Worm (Caenorhabditis elegans): ENCODE results near the gene acdh-6.

The acdh-6 gene

DNA sequence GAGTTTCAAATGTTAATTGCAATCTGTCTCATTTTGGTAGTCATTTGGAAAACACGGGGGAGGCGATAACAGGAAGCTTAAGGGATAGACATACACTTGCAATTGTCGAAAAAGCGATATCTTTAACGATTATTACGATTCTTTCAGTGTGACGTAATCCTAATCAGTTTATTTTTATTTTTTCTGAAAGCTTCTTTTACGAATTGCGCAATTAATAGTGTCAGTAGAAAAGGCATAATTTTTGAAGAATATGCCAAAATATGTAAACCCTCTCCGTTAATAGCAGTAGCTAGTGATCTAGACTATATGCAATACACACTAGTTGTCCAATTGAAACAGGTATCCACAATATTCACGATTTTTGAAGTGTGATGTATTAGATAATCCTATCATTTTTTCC is 538 bp upstream of the acdh-6 start:
- TF ChIP-seq egl-18 (GFP tag; IDR thresholded peaks at IDR 0.05) (no peak), hlh-12 (tag; optimal IDR thresholded peaks at IDR 0.05) (no peak), F10E7.11 (tag; optimal IDR thresholded peaks at IDR 0.05) (no peak), nhr-120 (GFP tag; IDR thresholded peaks at IDR 0.05) (no peak), ceh-79 (tag; optimal IDR thresholded peaks at IDR 0.05) (no peak), cebp-1 (GFP tag; IDR thresholded peaks at IDR 0.05) (no peak), cebp-1 (tag; optimal IDR thresholded peaks at IDR 0.05) (no peak), B0035.1 (tag; optimal IDR thresholded peaks at IDR 0.05) (no peak), B0336.3 (GFP tag; IDR thresholded peaks at IDR 0.05) (no peak), lin-26 (GFP tag; IDR thresholded peaks at IDR 0.05) (no peak), lsl-1 (GFP tag; optimal IDR thresholded peaks at IDR 0.05) (no peak), ceh-27 (GFP tag; optimal IDR thresholded peaks at IDR 0.05) (no peak), F57A8.1 (GFP tag; optimal IDR thresholded peaks at IDR 0.05) (no peak), repo-1 (tag; optimal IDR thresholded peaks at IDR 0.05) (no peak), hmg-20 (GFP tag; IDR thresholded peaks at IDR 0.05) (no peak), lir-1 (GFP tag; conservative IDR thresholded peaks at IDR 0.05) (no peak), lin-54 (GFP tag; optimal IDR thresholded peaks at IDR 0.05) (no peak), aptf-2 (GFP tag; conservative IDR thresholded peaks at IDR 0.05) (no peak), tbx-9 (tag; optimal IDR thresholded peaks at IDR 0.05; ENCODE audit: borderline replicate concordance) (no peak)

ce11 chrIII:8564372-8564771 is 3.4 kb downstream of the acdh-6 start:
- TF ChIP-seq ztf-22 (GFP tag; optimal IDR thresholded peaks at IDR 0.05) (no peak), F55B11.4 (tag; optimal IDR thresholded peaks at IDR 0.05; ENCODE audit: borderline replicate concordance, insufficient read depth) (no peak), snpc-1.1 (tag; optimal IDR thresholded peaks at IDR 0.05; ENCODE audit: insufficient read depth) (no peak), F52B5.7 (tag; optimal IDR thresholded peaks at IDR 0.05) (no peak), nhr-179 (tag; optimal IDR thresholded peaks at IDR 0.05) (no peak), egl-44 (GFP tag; IDR thresholded peaks at IDR 0.05) (no peak), ceh-27 (GFP tag; optimal IDR thresholded peaks at IDR 0.05) (no peak), F37B4.10 (GFP tag; IDR thresholded peaks at IDR 0.05) (no peak), Y79H2A.3 (GFP tag; conservative IDR thresholded peaks at IDR 0.05) (no peak), gei-17 (GFP tag; optimal IDR thresholded peaks at IDR 0.05) (no peak), lsl-1 (GFP tag; optimal IDR thresholded peaks at IDR 0.05) (no peak), lag-1 (GFP tag; IDR thresholded peaks at IDR 0.05) (no peak), hsf-1 (GFP tag; IDR thresholded peaks at IDR 0.05) (no peak), hlh-26 (GFP tag; conservative IDR thresholded peaks at IDR 0.05) (no peak), ceh-79 (tag; optimal IDR thresholded peaks at IDR 0.05) (no peak), F23B12.7 (tag; optimal IDR thresholded peaks at IDR 0.05; ENCODE audit: insufficient read depth) (no peak)

- TF ChIP-seq T26A5.8 (tag; optimal IDR thresholded peaks at IDR 0.05), result no peak
- no peak for TF ChIP-seq snpc-1.3 (tag; optimal IDR thresholded peaks at IDR 0.05; ENCODE audit: insufficient read depth)
- no peak for TF ChIP-seq rpc-1 (optimal IDR thresholded peaks at IDR 0.05)
- no peak for TF ChIP-seq rpc-1 (tag; optimal IDR thresholded peaks at IDR 0.05)
- no peak for TF ChIP-seq ztf-3 (GFP tag; optimal IDR thresholded peaks at IDR 0.05)
- TF ChIP-seq madf-10 (tag; optimal IDR thresholded peaks at IDR 0.05), result no peak
- TF ChIP-seq unc-62 (GFP tag; optimal IDR thresholded peaks at IDR 0.05), result no peak
- peak; percentile 72; the same call in 1 of the 2 replicates for TF ChIP-seq egrh-3 (GFP tag; IDR thresholded peaks at IDR 0.05)
Observed at ce11 chrIII:8570289-8570688, 9.4 kb downstream of the acdh-6 start.

Data from whole organism, young adult.